Worm (Caenorhabditis elegans) whole organism, L4 larva: ENCODE data around the gene K01A12.4.

Experiments
- F49E8.2 ChIP-seq: sonication (generic microtip); optimal IDR thresholded peaks from 2 replicates; lab custom pipeline; 2016; ENCODE audit warnings: missing compliant biosample characterization, mild to moderate bottlenecking, missing genetic modification characterization, borderline replicate concordance
- Y105C5A.15 ChIP-seq: fragments of 200-800 bp; sonication (Bioruptor generic); IDR thresholded peaks from 2 replicates; pipeline ENCODE4 v1.3.6; 2022; ENCODE audit warnings: missing genetic modification characterization, missing compliant biosample characterization
- ama-1 ChIP-seq: fragments of 150-350 bp; optimal IDR thresholded peaks from 2 replicates; lab custom pipeline; 2014; ENCODE audit warnings: inconsistent platforms, mixed read lengths
- dpl-1 ChIP-seq: fragments of 150-350 bp; optimal IDR thresholded peaks from 2 replicates; lab custom pipeline; 2014; ENCODE audit warnings: missing biosample characterization, missing genetic modification reagents, missing genetic modification characterization
- lsy-2 ChIP-seq, 2 experiments: fragments of 150-350 bp in 1 of 2; sonication (generic microtip) in 1 of 2; optimal IDR thresholded peaks; 2 replicates each; lab custom pipeline; 2014 to 2017; ENCODE audit warnings: missing biosample characterization in 2 of 2, missing genetic modification characterization in 2 of 2
- mdt-29 ChIP-seq: fragments of 200-800 bp; sonication (Bioruptor generic); IDR thresholded peaks from 2 replicates; pipeline ENCODE4 v1.3.6; 2022; ENCODE audit warnings: missing genetic modification reagents, missing genetic modification characterization, missing compliant biosample characterization
- pha-4 ChIP-seq, 2 experiments: fragments of 150-350 bp in 1 of 2; fragments of 200-800 bp in 1 of 2; sonication (Bioruptor generic) in 1 of 2; IDR thresholded peaks in 1 of 2; optimal IDR thresholded peaks in 1 of 2; 2 replicates each; pipeline versions ENCODE4 v1.3.6 to Lab custom; 2014 to 2022; ENCODE audit warnings: missing genetic modification characterization in 2 of 2, missing genetic modification reagents in 2 of 2, missing biosample characterization in 1 of 2, missing compliant biosample characterization in 1 of 2
- tra-1 ChIP-seq: fragments of 200-800 bp; sonication (Bioruptor generic); IDR thresholded peaks from 2 replicates; pipeline ENCODE4 v1.3.6; 2022; ENCODE audit warnings: missing genetic modification reagents, missing genetic modification characterization, missing compliant biosample characterization
- unc-39 ChIP-seq: sonication (generic microtip); optimal IDR thresholded peaks from 2 replicates; lab custom pipeline; 2017; ENCODE audit warnings: missing biosample characterization, missing genetic modification characterization

DNA sequence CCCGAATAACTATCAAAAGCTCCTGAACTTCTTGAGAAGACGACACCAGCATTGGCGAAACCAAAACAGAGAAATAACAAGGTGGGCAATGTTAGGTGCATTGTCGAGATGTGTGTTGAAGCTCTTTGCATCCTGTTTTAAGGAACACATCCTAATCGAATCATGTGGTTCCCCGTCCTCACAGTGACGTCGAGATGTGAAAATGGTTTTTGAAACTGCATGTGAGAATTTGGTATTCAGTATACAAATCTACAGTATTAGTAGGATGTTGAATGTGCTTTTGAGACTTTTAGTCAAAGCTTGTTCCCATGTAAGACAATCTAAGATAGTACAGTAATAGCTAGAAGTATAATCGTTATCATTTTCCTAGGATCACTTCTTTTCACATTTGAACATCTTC is 13.1 kb upstream of the K01A12.4 start, which contains the start of gene F18E9.7:
- no peak for TF ChIP-seq unc-39 (tag; lab: Kevin White, UChicago)
- TF ChIP-seq F49E8.2: no peak
- TF ChIP-seq dpl-1 (GFP tag; lab: Kevin White, UChicago): no peak
- no peak for TF ChIP-seq pha-4 (GFP tag; IDR thresholded peaks at IDR 0.05; lab: Robert Waterston, UW)
- no peak for TF ChIP-seq pha-4 (tag; optimal IDR thresholded peaks at IDR 0.05; lab: Kevin White, UChicago)
- TF ChIP-seq Y105C5A.15 (GFP tag; lab: Robert Waterston, UW): no peak
- TF ChIP-seq ama-1: no peak
- no peak for TF ChIP-seq tra-1 (GFP tag; lab: Robert Waterston, UW)
- TF ChIP-seq lsy-2 (tag; optimal IDR thresholded peaks at IDR 0.05; lab: Kevin White, UChicago): no peak
- no peak for TF ChIP-seq mdt-29 (GFP tag; lab: Robert Waterston, UW)
